Worm (Caenorhabditis elegans) whole organism, L3 larva: ENCODE measurements around the gene acdh-10.

ENCODE experiments used
- aly-2 ChIP-seq: fragments of 150-350 bp; optimal IDR thresholded peaks from 2 replicates; lab custom pipeline; 2014; ENCODE audit warnings: missing biosample characterization, missing genetic modification characterization
- ceh-82 ChIP-seq: fragments of 150-350 bp; optimal IDR thresholded peaks from 2 replicates; lab custom pipeline; 2014; ENCODE audit warnings: missing biosample characterization, missing genetic modification characterization
- unc-39 ChIP-seq: sonication (generic microtip); optimal IDR thresholded peaks from 4 replicates; lab custom pipeline; 2017; ENCODE audit warnings: missing biosample characterization, missing genetic modification characterization

DNA sequence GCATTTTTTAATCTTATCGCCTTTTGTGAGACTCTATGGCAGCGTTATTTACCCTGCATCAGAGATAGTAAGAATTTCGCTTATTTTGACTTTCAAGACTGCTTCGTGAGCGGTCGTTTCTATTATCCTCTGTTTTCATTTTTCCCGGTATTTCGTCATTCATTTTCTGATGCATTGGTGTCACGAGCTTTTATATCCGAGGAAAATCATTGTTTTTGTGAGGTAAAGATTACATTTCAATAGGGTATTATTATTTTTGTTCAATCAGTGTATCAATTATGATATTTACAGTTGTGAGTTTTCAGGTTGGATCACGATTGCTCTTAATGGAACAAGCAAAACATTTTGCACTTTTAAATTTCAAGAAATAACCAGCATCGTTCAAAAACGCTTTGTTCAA lies 32.6 kb upstream of the acdh-10 start:
- TF ChIP-seq ceh-82 (tag; lab: Kevin White, UChicago), result no peak
- TF ChIP-seq unc-39 (tag; lab: Kevin White, UChicago), result no peak
- no peak for TF ChIP-seq aly-2
